Fruit fly (Drosophila melanogaster) Kc167 (cell line): ENCODE measurements around the gene Not10.

Experiments
- Myc ChIP-seq: fragments of >200 bp; optimal IDR thresholded peaks from 2 replicates; lab custom pipeline; 2017; ENCODE audit warnings: missing external identifiers
- Sin3A ChIP-seq: fragments of >200 bp; optimal IDR thresholded peaks from 2 replicates; lab custom pipeline; 2018; ENCODE audit warnings: missing external identifiers
- h ChIP-seq: fragments of >200 bp; optimal IDR thresholded peaks from 3 replicates; lab custom pipeline; 2018; ENCODE audit warnings: missing external identifiers
- insv ChIP-seq: fragments of >200 bp; optimal IDR thresholded peaks from 3 replicates; lab custom pipeline; 2018; ENCODE audit warnings: missing external identifiers
- psq ChIP-seq: fragments of >200 bp; optimal IDR thresholded peaks from 2 replicates; lab custom pipeline; 2017; ENCODE audit warnings: missing external identifiers
- ttk ChIP-seq: sonication (Bioruptor generic); optimal IDR thresholded peaks from 2 replicates; lab custom pipeline; 2017; ENCODE audit warnings: missing external identifiers

DNA sequence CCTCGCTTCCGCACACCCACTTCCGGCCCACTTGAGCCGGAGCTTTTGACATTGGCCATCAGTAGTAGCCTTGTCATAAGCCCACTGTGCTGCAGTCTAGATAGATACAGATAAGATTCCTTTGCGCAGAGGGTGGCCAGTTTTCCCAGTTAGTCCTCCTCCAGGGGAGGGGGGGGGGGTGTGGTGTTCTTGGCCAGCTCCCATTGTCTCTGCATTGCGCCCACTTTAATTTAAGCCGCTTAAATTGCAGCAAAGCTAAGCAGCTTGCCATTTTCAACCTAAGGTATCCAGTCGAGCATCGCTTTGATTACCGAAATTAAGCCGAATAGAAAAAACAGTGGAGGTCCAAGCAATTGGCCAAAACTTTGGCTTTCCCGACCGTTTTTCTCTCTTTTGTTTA lies 7.7 kb upstream of the Not10 start:
- TF ChIP-seq h (lab: Kevin White, UChicago) (no peak), insv (lab: Kevin White, UChicago) (no peak), psq (lab: Kevin White, UChicago) (no peak), ttk (lab: Kevin White, UChicago) (no peak), Sin3A (lab: Kevin White, UChicago) (no peak), Myc (lab: Kevin White, UChicago) (no peak)
